Fruit fly (Drosophila melanogaster): ENCODE results near the gene nrv2.
A peak's percentile ranks its signal among the peaks of the same experiment; 100 is the strongest.

Gene nrv2

dm6 chr2L:6830264-6830729, 31.6 kb upstream of the nrv2 start (continued):
- TF ChIP-seq CG3995 (GFP tag; optimal IDR thresholded peaks at IDR 0.05) (no peak), chm (GFP tag; IDR thresholded peaks at IDR 0.05) (no peak), peb (GFP tag; IDR thresholded peaks at IDR 0.05) (no peak), danr (GFP tag; IDR thresholded peaks at IDR 0.05) (no peak), CG15696 (tag; optimal IDR thresholded peaks at IDR 0.05) (peak; percentile 87), jigr1 (GFP tag; IDR thresholded peaks at IDR 0.05) (no peak), CG17568 (GFP tag; optimal IDR thresholded peaks at IDR 0.05) (no peak), CG10274 (GFP tag; optimal IDR thresholded peaks at IDR 0.05) (no peak), ap (GFP tag; IDR thresholded peaks at IDR 0.05) (0 out of 2 replicates have a peak, but pooled peaks have one; percentile 7), pros (GFP tag; optimal IDR thresholded peaks at IDR 0.05) (no peak), NC2α (GFP tag; optimal IDR thresholded peaks at IDR 0.05) (no peak), CG7745 (tag; optimal IDR thresholded peaks at IDR 0.05) (no peak), Aef1 (GFP tag; IDR thresholded peaks at IDR 0.05) (no peak), Ada2b (GFP tag; IDR thresholded peaks at IDR 0.05) (no peak), chn (GFP tag; optimal IDR thresholded peaks at IDR 0.05) (no peak), CG6765 (GFP tag; optimal IDR thresholded peaks at IDR 0.05) (no peak), lilli (GFP tag; optimal IDR thresholded peaks at IDR 0.05) (peak; percentile 7), CG11093 (GFP tag; IDR thresholded peaks at IDR 0.05) (no peak), CG1603 (tag; optimal IDR thresholded peaks at IDR 0.05) (no peak), CG31224 (GFP tag; IDR thresholded peaks at IDR 0.05) (no peak), ro (GFP tag; IDR thresholded peaks at IDR 0.05) (no peak; the same call in 1 of the 2 replicates), scrt (GFP tag; optimal IDR thresholded peaks at IDR 0.05) (peak; percentile 45), slp2 (GFP tag; optimal IDR thresholded peaks at IDR 0.05) (no peak), CG17328 (GFP tag; IDR thresholded peaks at IDR 0.05) (peak; percentile 44), al (GFP tag; IDR thresholded peaks at IDR 0.05) (no peak), slbo (GFP tag; IDR thresholded peaks at IDR 0.05) (no peak; the same call in 1 of the 2 replicates), Deaf1 (tag; optimal IDR thresholded peaks at IDR 0.05) (peak; percentile 34), CG4707 (GFP tag; optimal IDR thresholded peaks at IDR 0.05) (no peak), Atf-2 (GFP tag; optimal IDR thresholded peaks at IDR 0.05) (no peak), Rfx (GFP tag; IDR thresholded peaks at IDR 0.05) (0 out of 2 replicates have a peak, but pooled peaks have one; percentile 36), CG6689 (GFP tag; IDR thresholded peaks at IDR 0.05) (peak; percentile 61), CG7839 (tag; optimal IDR thresholded peaks at IDR 0.05) (peak; percentile 70), CG15269 (tag; optimal IDR thresholded peaks at IDR 0.05) (no peak), BtbVII (GFP tag; optimal IDR thresholded peaks at IDR 0.05) (peak; percentile 1), CG14860 (GFP tag; IDR thresholded peaks at IDR 0.05; ENCODE audit: partially characterized antibody) (no peak), gcm2 (GFP tag; optimal IDR thresholded peaks at IDR 0.05) (no peak), CG14014 (GFP tag; IDR thresholded peaks at IDR 0.05) (no peak), CG11085 (GFP tag; IDR thresholded peaks at IDR 0.05) (no peak), lab (GFP tag; optimal IDR thresholded peaks at IDR 0.05) (peak; percentile 62), Bdp1 (GFP tag; optimal IDR thresholded peaks at IDR 0.05) (no peak), rib (GFP tag; IDR thresholded peaks at IDR 0.05) (no peak), Ravus (GFP tag; IDR thresholded peaks at IDR 0.05) (no peak), tx (GFP tag; optimal IDR thresholded peaks at IDR 0.05) (no peak), Oaz (GFP tag; IDR thresholded peaks at IDR 0.05) (no peak), CG3726 (GFP tag; IDR thresholded peaks at IDR 0.05) (no peak), CG34224 (GFP tag; IDR thresholded peaks at IDR 0.05; ENCODE audit: partially characterized antibody) (no peak), Gsc (GFP tag; IDR thresholded peaks at IDR 0.05) (no peak), CG8359 (GFP tag; optimal IDR thresholded peaks at IDR 0.05; ENCODE audit: borderline replicate concordance) (peak; percentile 5), Xrp1 (GFP tag; IDR thresholded peaks at IDR 0.05) (peak; percentile 81), Dip2 (GFP tag; IDR thresholded peaks at IDR 0.05) (no peak), CG9437 (GFP tag; optimal IDR thresholded peaks at IDR 0.05) (peak; percentile 53), crc (GFP tag; optimal IDR thresholded peaks at IDR 0.05) (no peak)
